Fruit fly (Drosophila melanogaster) whole organism, wandering third instar larva: ENCODE results near the gene Kua.

Experiments
- Hr83 ChIP-seq: fragments of 200-300 bp; sonication (Bioruptor generic); optimal IDR thresholded peaks from 2 replicates; lab custom pipeline; 2016; ENCODE audit warnings: missing biosample characterization, mild to moderate bottlenecking, missing genetic modification characterization, moderate library complexity; ENCODE audit not compliant: poor library complexity, severe bottlenecking
- Mio ChIP-seq: sonication (Bioruptor generic); optimal IDR thresholded peaks from 2 replicates; lab custom pipeline; 2016; ENCODE audit warnings: missing biosample characterization, missing genetic modification characterization

The Kua gene

DNA sequence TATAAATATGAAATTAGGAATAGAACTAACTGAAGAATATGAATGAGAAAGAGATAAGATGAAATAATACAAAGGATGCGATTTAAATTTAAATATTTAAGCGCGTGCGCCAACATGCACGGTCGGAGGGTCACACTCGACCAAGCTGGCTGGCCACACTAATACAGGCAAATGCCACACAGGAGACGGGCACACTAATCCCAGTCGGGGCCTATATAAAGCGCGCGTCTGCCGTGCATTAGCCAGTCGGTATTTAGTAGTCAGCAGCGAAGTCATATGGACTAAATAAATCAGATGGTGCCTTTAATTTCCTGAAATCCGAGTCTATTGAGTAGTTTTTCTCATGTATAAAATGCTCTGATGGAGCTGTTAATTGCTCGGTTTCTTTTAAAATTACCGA is 51.0 kb downstream of the Kua start:
- peak; percentile 34 for TF ChIP-seq Hr83 (GFP tag; lab: Kevin White, UChicago)
- TF ChIP-seq Mio (GFP tag; lab: Kevin White, UChicago) = no peak
